Worm (Caenorhabditis elegans) whole organism, L1 larva: ENCODE results near the gene npp-5.
"Not testable (repeated sequence)": the region's sequence is repeated elsewhere in the genome, so short reads cannot be mapped to it uniquely, and the experiment has no call there.

Experiments
- C04F5.9 ChIP-seq: sonication (generic microtip); optimal IDR thresholded peaks from 2 replicates; lab custom pipeline; 2016; ENCODE audit warnings: missing genetic modification characterization, missing compliant biosample characterization
- F16B12.6 ChIP-seq: fragments of 150-350 bp; optimal IDR thresholded peaks from 2 replicates; lab custom pipeline; 2014; ENCODE audit warnings: missing biosample characterization, missing genetic modification characterization
- aha-1 ChIP-seq: fragments of 150-350 bp; optimal IDR thresholded peaks from 2 replicates; lab custom pipeline; 2014; ENCODE audit warnings: missing biosample characterization, missing genetic modification characterization
- alr-1 ChIP-seq: fragments of 200-800 bp; sonication (Bioruptor generic); optimal IDR thresholded peaks from 2 replicates; lab custom pipeline; 2018; ENCODE audit warnings: borderline replicate concordance, mild to moderate bottlenecking, missing genetic modification characterization, missing compliant biosample characterization
- ama-1 ChIP-seq: fragments of 150-350 bp; optimal IDR thresholded peaks from 2 replicates; lab custom pipeline; 2014
- blmp-1 ChIP-seq: fragments of 150-350 bp; optimal IDR thresholded peaks from 2 replicates; lab custom pipeline; 2014; ENCODE audit warnings: missing biosample characterization, missing genetic modification characterization
- ceh-63 ChIP-seq: fragments of 200-800 bp; sonication (Bioruptor generic); optimal IDR thresholded peaks from 2 replicates; lab custom pipeline; 2018; ENCODE audit warnings: mild to moderate bottlenecking, missing genetic modification characterization, missing compliant biosample characterization
- ceh-82 ChIP-seq, 3 experiments: fragments of 150-350 bp in 1 of 3; sonication (generic microtip) in 2 of 3; optimal IDR thresholded peaks; 2 replicates each; lab custom pipeline; 2014 to 2017; ENCODE audit warnings: missing biosample characterization in 3 of 3, missing genetic modification characterization in 3 of 3
- dpl-1 ChIP-seq, 3 experiments: fragments of 150-350 bp in 2 of 3; sonication (generic microtip) in 1 of 3; optimal IDR thresholded peaks; 2 replicates each; lab custom pipeline; 2014 to 2017; ENCODE audit warnings: missing biosample characterization in 3 of 3, missing genetic modification characterization in 3 of 3, missing genetic modification reagents in 3 of 3
- efl-1 ChIP-seq, 4 experiments: fragments of 150-350 bp; optimal IDR thresholded peaks in 3 of 4; peaks in 1 of 4; 1 replicate in 1 of 4; 2 replicates in 3 of 4; lab custom pipeline; 2014; ENCODE audit warnings: missing biosample characterization in 2 of 4, missing genetic modification characterization in 2 of 4, missing genetic modification reagents in 2 of 4
- egl-13 ChIP-seq: sonication (generic microtip); optimal IDR thresholded peaks from 2 replicates; lab custom pipeline; 2016; ENCODE audit warnings: missing genotype, missing genetic modification reagents, missing genetic modification characterization, missing compliant biosample characterization
- elt-3 ChIP-seq, 6 experiments: fragments of 150-350 bp in 1 of 6; sonication (generic microtip); optimal IDR thresholded peaks; 2 replicates each; lab custom pipeline; 2017 to 2018; ENCODE audit warnings: missing biosample characterization in 6 of 6, missing genetic modification characterization in 6 of 6, inconsistent platforms in 1 of 6
- fkh-10 ChIP-seq: sonication (generic microtip); optimal IDR thresholded peaks from 2 replicates; lab custom pipeline; 2017; ENCODE audit warnings: missing biosample characterization, missing genetic modification reagents, missing genetic modification characterization
- fkh-4 ChIP-seq: sonication (generic microtip); optimal IDR thresholded peaks from 2 replicates; lab custom pipeline; 2016; ENCODE audit warnings: missing compliant biosample characterization, missing genetic modification characterization, borderline replicate concordance
- fkh-8 ChIP-seq: sonication (generic microtip); optimal IDR thresholded peaks from 2 replicates; lab custom pipeline; 2016; ENCODE audit warnings: mild to moderate bottlenecking, missing genetic modification characterization, missing compliant biosample characterization
- fos-1 ChIP-seq: fragments of 150-350 bp; optimal IDR thresholded peaks from 2 replicates; lab custom pipeline; 2014; ENCODE audit warnings: missing biosample characterization, missing genetic modification characterization
- grh-1 ChIP-seq: fragments of 200-800 bp; sonication (Bioruptor generic); IDR thresholded peaks from 2 replicates; pipeline ENCODE4 v1.3.6; 2022; ENCODE audit warnings: missing genetic modification reagents, missing genetic modification characterization, missing compliant biosample characterization
- hlh-4 ChIP-seq: sonication (generic microtip); optimal IDR thresholded peaks from 2 replicates; lab custom pipeline; 2016; ENCODE audit warnings: mild to moderate bottlenecking, missing genetic modification characterization, missing compliant biosample characterization
- hpl-2 ChIP-seq: fragments of 150-350 bp; optimal IDR thresholded peaks from 2 replicates; lab custom pipeline; 2014; ENCODE audit warnings: missing biosample characterization, missing genetic modification reagents, missing genetic modification characterization
- irx-1 ChIP-seq: sonication (generic microtip); optimal IDR thresholded peaks from 2 replicates; lab custom pipeline; 2016; ENCODE audit warnings: missing genetic modification characterization, missing compliant biosample characterization
- lin-15B ChIP-seq: fragments of 150-350 bp; sonication (generic microtip); optimal IDR thresholded peaks from 3 replicates; lab custom pipeline; 2014; ENCODE audit warnings: missing biosample characterization, missing genetic modification characterization
- lir-3 ChIP-seq: sonication (generic microtip); optimal IDR thresholded peaks from 2 replicates; lab custom pipeline; 2016; ENCODE audit warnings: mild to moderate bottlenecking, missing genetic modification characterization, moderate library complexity, missing compliant biosample characterization; ENCODE audit not compliant: poor library complexity
- lsy-2 ChIP-seq, 2 experiments: fragments of 150-350 bp; optimal IDR thresholded peaks; 2 replicates each; lab custom pipeline; 2014; ENCODE audit warnings: missing biosample characterization in 2 of 2, missing genetic modification characterization in 2 of 2
- mef-2 ChIP-seq: fragments of 150-350 bp; optimal IDR thresholded peaks from 2 replicates; lab custom pipeline; 2014; ENCODE audit warnings: missing biosample characterization, missing genetic modification characterization
- nhr-11 ChIP-seq: fragments of 150-350 bp; optimal IDR thresholded peaks from 2 replicates; lab custom pipeline; 2014; ENCODE audit warnings: missing biosample characterization, missing genetic modification characterization
- nhr-20 ChIP-seq: sonication (generic microtip); optimal IDR thresholded peaks from 2 replicates; lab custom pipeline; 2016; ENCODE audit warnings: mild to moderate bottlenecking, missing genetic modification characterization, missing compliant biosample characterization
- nhr-237 ChIP-seq: fragments of 150-350 bp; optimal IDR thresholded peaks from 2 replicates; lab custom pipeline; 2014; ENCODE audit warnings: missing biosample characterization, missing genetic modification characterization
- nhr-71 ChIP-seq: sonication (generic microtip); optimal IDR thresholded peaks from 2 replicates; lab custom pipeline; 2016; ENCODE audit warnings: mild to moderate bottlenecking, missing genetic modification characterization, moderate library complexity, missing compliant biosample characterization
- nhr-77 ChIP-seq: fragments of 150-350 bp; optimal IDR thresholded peaks from 2 replicates; lab custom pipeline; 2014; ENCODE audit warnings: missing biosample characterization, missing genetic modification characterization
- nhr-84 ChIP-seq: sonication (generic microtip); optimal IDR thresholded peaks from 2 replicates; lab custom pipeline; 2017; ENCODE audit warnings: missing biosample characterization, missing genetic modification characterization
- pag-3 ChIP-seq: sonication (generic microtip); optimal IDR thresholded peaks from 2 replicates; lab custom pipeline; 2017; ENCODE audit warnings: missing genetic modification characterization, mild to moderate bottlenecking, missing compliant biosample characterization, antibody characterized with exemption, borderline replicate concordance; ENCODE audit not compliant: insufficient read depth
- skn-1 ChIP-seq: fragments of 150-350 bp; optimal IDR thresholded peaks from 2 replicates; lab custom pipeline; 2014; ENCODE audit warnings: missing biosample characterization, missing genetic modification characterization
- sox-4 ChIP-seq: sonication (generic microtip); optimal IDR thresholded peaks from 2 replicates; lab custom pipeline; 2016; ENCODE audit warnings: missing genetic modification characterization, missing compliant biosample characterization
- sptf-1 ChIP-seq: fragments of 150-350 bp; optimal IDR thresholded peaks from 2 replicates; lab custom pipeline; 2014; ENCODE audit warnings: missing biosample characterization, missing genetic modification characterization
- tbx-2 ChIP-seq: sonication (generic microtip); optimal IDR thresholded peaks from 2 replicates; lab custom pipeline; 2016; ENCODE audit warnings: missing genetic modification characterization, missing compliant biosample characterization
- tlp-1 ChIP-seq: fragments of 150-350 bp; optimal IDR thresholded peaks from 2 replicates; lab custom pipeline; 2014; ENCODE audit warnings: missing biosample characterization, missing genetic modification characterization
- unc-130 ChIP-seq: fragments of 150-350 bp; optimal IDR thresholded peaks from 2 replicates; lab custom pipeline; 2017; ENCODE audit warnings: missing biosample characterization, missing genetic modification characterization, inconsistent platforms
- unc-30 ChIP-seq: sonication (generic microtip); optimal IDR thresholded peaks from 2 replicates; lab custom pipeline; 2017; ENCODE audit warnings: missing biosample characterization, missing genetic modification characterization
- unc-62 ChIP-seq: fragments of 150-350 bp; optimal IDR thresholded peaks from 2 replicates; lab custom pipeline; 2014; ENCODE audit warnings: missing biosample characterization, missing genetic modification reagents, missing genetic modification characterization
- unc-86 ChIP-seq: sonication (generic microtip); optimal IDR thresholded peaks from 2 replicates; lab custom pipeline; 2016; ENCODE audit warnings: missing genetic modification characterization, missing compliant biosample characterization
- vab-15 ChIP-seq: sonication (generic microtip); optimal IDR thresholded peaks from 2 replicates; lab custom pipeline; 2017; ENCODE audit warnings: missing genotype, mild to moderate bottlenecking, missing genetic modification characterization, missing compliant biosample characterization
- xbp-1 ChIP-seq: sonication (generic microtip); optimal IDR thresholded peaks from 2 replicates; lab custom pipeline; 2016; ENCODE audit warnings: missing genetic modification characterization, missing compliant biosample characterization
- zip-4 ChIP-seq: fragments of 200-800 bp; sonication (Bioruptor generic); optimal IDR thresholded peaks from 2 replicates; lab custom pipeline; 2018; ENCODE audit warnings: mild to moderate bottlenecking, missing genetic modification characterization, moderate library complexity, missing compliant biosample characterization
- ztf-11 ChIP-seq, 2 experiments: sonication (generic microtip); optimal IDR thresholded peaks; 2 replicates each; lab custom pipeline; 2016 to 2017; ENCODE audit warnings: missing genetic modification characterization in 2 of 2, missing biosample characterization in 1 of 2, missing compliant biosample characterization in 1 of 2
- ztf-4 ChIP-seq: fragments of 150-350 bp; optimal IDR thresholded peaks from 2 replicates; lab custom pipeline; 2014; ENCODE audit warnings: missing biosample characterization, missing genetic modification characterization

The npp-5 gene

ce11 chrII:11556338-11556737 is 43.3 kb downstream of the npp-5 start, which contains the start of gene F54D5.17:
TSS of gene F54D5.17 (plus strand) at chrII:11556638.
- TF ChIP-seq zip-4 (no peak), nhr-71 (tag; lab: Kevin White, UChicago) (no peak), nhr-84 (tag; lab: Kevin White, UChicago) (no peak), C04F5.9 (tag; lab: Kevin White, UChicago) (no peak), sox-4 (tag; lab: Kevin White, UChicago) (no peak), fkh-10 (GFP tag; lab: Kevin White, UChicago) (no peak), lin-15B (tag; lab: Kevin White, UChicago) (no peak), nhr-237 (tag; lab: Kevin White, UChicago) (no peak), skn-1 (tag; lab: Kevin White, UChicago) (no peak)

ce11 chrII:11555634-11556033 is 44.0 kb downstream of the npp-5 start, which contains the start of gene F54D5.24:
TSS of gene F54D5.24 (plus strand) at chrII:11555949.
- no peak for TF ChIP-seq mef-2 (tag; lab: Kevin White, UChicago)
- TF ChIP-seq grh-1 (GFP tag; lab: Robert Waterston, UW), result no peak
- no peak for TF ChIP-seq pag-3 (tag; lab: Kevin White, UChicago)
- no peak for TF ChIP-seq dpl-1 (GFP tag; optimal IDR thresholded peaks at IDR 0.05; lab: Kevin White, UChicago)
- no peak for TF ChIP-seq aha-1 (tag; lab: Kevin White, UChicago)
- TF ChIP-seq tlp-1 (tag; lab: Kevin White, UChicago), result no peak
- no peak for TF ChIP-seq fkh-8
- no peak for TF ChIP-seq irx-1 (tag; lab: Kevin White, UChicago)
- TF ChIP-seq nhr-84 (tag; lab: Kevin White, UChicago), result no peak
- no peak for TF ChIP-seq sptf-1 (tag; lab: Kevin White, UChicago)
- TF ChIP-seq F16B12.6 (tag; lab: Kevin White, UChicago), result no peak
- TF ChIP-seq egl-13 (tag; lab: Kevin White, UChicago), result no peak
- no peak for TF ChIP-seq nhr-11 (tag; lab: Kevin White, UChicago)
- TF ChIP-seq unc-130, result no peak
- no peak for TF ChIP-seq fkh-10 (GFP tag; lab: Kevin White, UChicago)
- TF ChIP-seq xbp-1 (tag; lab: Kevin White, UChicago), result no peak
- no peak for TF ChIP-seq ceh-82 (tag; optimal IDR thresholded peaks at IDR 0.05; lab: Kevin White, UChicago)
- no peak for TF ChIP-seq lsy-2 (tag; optimal IDR thresholded peaks at IDR 0.05; lab: Kevin White, UChicago)
- no peak for TF ChIP-seq ceh-63
- no peak for TF ChIP-seq fos-1 (tag; lab: Kevin White, UChicago)

ce11 chrII:11551981-11552380 is 47.6 kb downstream of the npp-5 start, which contains the start of gene dhgd-1:
TSS of gene dhgd-1 (minus strand) at chrII:11552081.
- not testable (repeated sequence) for TF ChIP-seq unc-86 (tag; lab: Kevin White, UChicago); nhr-20 (tag; lab: Kevin White, UChicago); efl-1 (optimal IDR thresholded peaks at IDR 0.05; lab: Kevin White, UChicago); efl-1 (GFP tag; optimal IDR thresholded peaks at IDR 0.05 in 1 of 2; lab: Kevin White, UChicago)
- TF ChIP-seq, all 84 proteins: peak for 0; not testable (repeated sequence) for 84

ce11 chrII:11547254-11547687 is 52.3 kb downstream of the npp-5 start, which contains the start of gene F54D5.7:
TSS of gene F54D5.7 (plus strand) at chrII:11547517.
- TF ChIP-seq nhr-77 (tag; lab: Kevin White, UChicago), result no peak
- no peak for TF ChIP-seq C04F5.9 (tag; lab: Kevin White, UChicago)
- TF ChIP-seq grh-1 (GFP tag; lab: Robert Waterston, UW), result peak; percentile 36; the same call in 1 of the 2 replicates
- TF ChIP-seq alr-1, result no peak
- peak; percentile 11 for TF ChIP-seq tbx-2 (tag; lab: Kevin White, UChicago)
- no peak for TF ChIP-seq unc-62
- peak in 1 of 2 experiments; percentile 37 for TF ChIP-seq ztf-11 (tag; optimal IDR thresholded peaks at IDR 0.05; lab: Kevin White, UChicago)
- no peak for TF ChIP-seq nhr-84 (tag; lab: Kevin White, UChicago)
- TF ChIP-seq hpl-2 (GFP tag; lab: Kevin White, UChicago), result no peak
- peak; percentile 56 for TF ChIP-seq ztf-4 (tag; lab: Kevin White, UChicago)
- peak; percentile 82 for TF ChIP-seq blmp-1 (tag; lab: Kevin White, UChicago)
- peak; percentile 61 for TF ChIP-seq nhr-20 (tag; lab: Kevin White, UChicago)
- TF ChIP-seq elt-3 (tag; optimal IDR thresholded peaks at IDR 0.05; lab: Kevin White, UChicago), result peak in 2 of 6 experiments; percentile 23 to 75
- no peak for TF ChIP-seq nhr-237 (tag; lab: Kevin White, UChicago)
- TF ChIP-seq vab-15 (tag; lab: Kevin White, UChicago), result no peak
- TF ChIP-seq fkh-4 (tag; lab: Kevin White, UChicago), result no peak
- TF ChIP-seq unc-130, result peak; percentile 11
- TF ChIP-seq fkh-10 (GFP tag; lab: Kevin White, UChicago), result no peak
- TF ChIP-seq unc-30 (tag; lab: Kevin White, UChicago), result no peak
- TF ChIP-seq lir-3 (tag; lab: Kevin White, UChicago), result peak; percentile 22
- no peak for TF ChIP-seq unc-86 (tag; lab: Kevin White, UChicago)
- TF ChIP-seq F16B12.6 (tag; lab: Kevin White, UChicago), result no peak
- TF ChIP-seq hlh-4 (tag; lab: Kevin White, UChicago), result no peak
- peak; percentile 99 for TF ChIP-seq ama-1
- peak; percentile 17 to 69 for TF ChIP-seq lsy-2 (tag; optimal IDR thresholded peaks at IDR 0.05; lab: Kevin White, UChicago)
